Worm (Caenorhabditis elegans) whole organism, midembryonic: ENCODE measurements around the gene srsx-30.

Source experiments
- T22C8.4 ChIP-seq: fragments of 200-800 bp; sonication (Bioruptor generic); IDR thresholded peaks from 2 replicates; pipeline ENCODE4 v1.3.6; 2022; ENCODE audit warnings: missing genetic modification characterization, missing compliant biosample characterization
- cog-1 ChIP-seq: sonication (generic microtip); optimal IDR thresholded peaks from 2 replicates; lab custom pipeline; 2016; ENCODE audit warnings: missing genetic modification characterization, missing compliant biosample characterization
- flt-1 ChIP-seq: fragments of 200-800 bp; sonication (Bioruptor generic); IDR thresholded peaks from 2 replicates; pipeline ENCODE4 v1.3.6; 2022; ENCODE audit warnings: missing genetic modification characterization, missing compliant biosample characterization
- klf-2 ChIP-seq: fragments of 200-800 bp; sonication (Bioruptor generic); conservative IDR thresholded peaks from 2 replicates; pipeline ENCODE4 v1.3.6; 2022; ENCODE audit warnings: missing genetic modification reagents, missing genetic modification characterization, missing compliant biosample characterization
- med-1 ChIP-seq: sonication (generic microtip); optimal IDR thresholded peaks from 2 replicates; lab custom pipeline; 2017; ENCODE audit warnings: missing genetic modification characterization, mild to moderate bottlenecking, missing compliant biosample characterization, antibody characterized with exemption, missing genetic modification reagents; ENCODE audit not compliant: insufficient read depth
- tab-1 ChIP-seq: fragments of 200-800 bp; sonication (Bioruptor generic); IDR thresholded peaks from 2 replicates; pipeline ENCODE4 v1.3.6; 2022; ENCODE audit warnings: missing genetic modification characterization, missing compliant biosample characterization
- ztf-23 ChIP-seq: fragments of 200-800 bp; sonication (Bioruptor generic); IDR thresholded peaks from 2 replicates; pipeline ENCODE4 v1.3.6; 2022; ENCODE audit warnings: missing genetic modification reagents, missing genetic modification characterization, missing compliant biosample characterization
- ztf-29 ChIP-seq: fragments of 200-800 bp; sonication (Bioruptor generic); IDR thresholded peaks from 2 replicates; pipeline ENCODE4 v1.3.6; 2022; ENCODE audit warnings: missing genetic modification reagents, missing genetic modification characterization, missing compliant biosample characterization

DNA sequence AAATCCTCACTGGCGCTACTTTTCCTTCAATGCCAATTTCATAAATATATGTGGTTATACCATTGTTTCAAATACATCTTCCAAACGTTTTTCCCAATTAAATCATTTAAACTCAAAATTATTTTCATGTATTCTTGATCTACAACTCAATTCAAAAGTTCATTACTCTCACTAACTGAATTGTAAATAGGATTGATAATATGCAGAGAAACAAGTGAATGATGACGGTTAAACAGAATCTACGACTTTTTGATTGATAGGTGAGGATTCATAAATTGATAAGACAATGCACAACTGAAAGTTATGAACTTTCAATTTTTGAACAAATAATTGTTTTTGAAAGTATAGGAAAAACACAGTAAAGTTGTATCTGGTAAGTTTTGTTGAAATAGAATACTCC, 32.6 kb downstream of the srsx-30 start:
- TF ChIP-seq T22C8.4 (GFP tag; lab: Robert Waterston, UW) = no peak
- no peak for TF ChIP-seq flt-1 (GFP tag; lab: Robert Waterston, UW)
- no peak for TF ChIP-seq ztf-29
- no peak for TF ChIP-seq tab-1
- no peak for TF ChIP-seq cog-1 (tag; lab: Kevin White, UChicago)
- no peak for TF ChIP-seq med-1 (GFP tag; lab: Kevin White, UChicago)
- TF ChIP-seq ztf-23 (GFP tag; lab: Robert Waterston, UW) = no peak
- TF ChIP-seq klf-2 (GFP tag; lab: Robert Waterston, UW) = no peak
